Fruit fly (Drosophila melanogaster) whole organism, embryonic: Measurements from ENCODE around the gene Drsl1.

Source experiments
- CG14710 ChIP-seq: fragments of 200-800 bp; sonication (Bioruptor generic); optimal IDR thresholded peaks from 3 replicates; lab custom pipeline; 2019; ENCODE audit warnings: missing biosample characterization, mild to moderate bottlenecking, missing genetic modification characterization, moderate library complexity
- CG5245 ChIP-seq: fragments of 200-800 bp; sonication (Bioruptor generic); optimal IDR thresholded peaks from 3 replicates; lab custom pipeline; 2016; ENCODE audit warnings: missing biosample characterization, missing genetic modification characterization
- MBD-R2 ChIP-seq: fragments of 200-800 bp; sonication (Bioruptor generic); IDR thresholded peaks from 2 replicates; pipeline ENCODE4 v1.3.6; 2022; ENCODE audit warnings: missing biosample characterization, missing genetic modification characterization
- sens ChIP-seq: fragments of 200-800 bp; sonication (Bioruptor generic); peaks from one replicate; lab custom pipeline; 2016; ENCODE audit warnings: missing biosample characterization, missing genetic modification characterization

DNA sequence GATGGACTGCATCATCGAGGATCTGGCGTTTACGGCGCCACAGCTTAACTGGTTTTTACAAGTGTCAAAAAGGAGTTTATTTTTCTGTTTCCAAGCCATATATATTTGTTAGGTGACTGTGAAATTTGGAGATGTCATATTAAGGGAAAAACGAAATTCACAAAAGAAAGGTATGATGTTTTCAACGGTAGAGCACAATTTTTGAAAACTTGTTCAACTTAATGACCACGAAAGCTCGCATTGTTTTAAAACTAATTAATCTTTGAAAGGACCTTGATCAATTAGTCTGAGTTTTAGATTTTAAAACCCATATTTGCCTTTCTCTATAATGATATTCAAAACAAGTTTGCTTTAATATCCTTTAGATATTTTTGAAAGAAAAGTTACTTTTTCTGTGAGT lies 6.8 kb downstream of the Drsl1 start, which contains the start of gene Strip:
- no peak for TF ChIP-seq CG5245
- no peak for TF ChIP-seq sens (GFP tag; lab: Kevin White, UChicago)
- no peak for TF ChIP-seq MBD-R2 (GFP tag; lab: Robert Waterston, UW)
- TF ChIP-seq CG14710, result no peak
